Worm (Caenorhabditis elegans) whole organism, mixed stage, embryonic: ENCODE data around the gene fbxc-50.

Experiments
- ces-1 ChIP-seq: fragments of 150-350 bp; optimal IDR thresholded peaks from 2 replicates; lab custom pipeline; 2014; ENCODE audit warnings: missing biosample characterization, missing genetic modification reagents, missing genetic modification characterization
- lsy-2 ChIP-seq: fragments of 150-350 bp; optimal IDR thresholded peaks from 2 replicates; lab custom pipeline; 2014; ENCODE audit warnings: missing biosample characterization, missing genetic modification characterization
- mep-1 ChIP-seq: fragments of 150-350 bp; optimal IDR thresholded peaks from 2 replicates; lab custom pipeline; 2017; ENCODE audit warnings: missing biosample characterization, missing genetic modification reagents, missing genetic modification characterization, inconsistent platforms
- nhr-237 ChIP-seq: fragments of 150-350 bp; optimal IDR thresholded peaks from 2 replicates; lab custom pipeline; 2014; ENCODE audit warnings: missing biosample characterization, missing genetic modification characterization
- nhr-28 ChIP-seq: fragments of 150-350 bp; optimal IDR thresholded peaks from 2 replicates; lab custom pipeline; 2014; ENCODE audit warnings: missing biosample characterization, missing genetic modification characterization
- snpc-4 ChIP-seq: fragments of 150-350 bp; optimal IDR thresholded peaks from 2 replicates; lab custom pipeline; 2014; ENCODE audit warnings: missing biosample characterization, missing genetic modification characterization
- unc-62 ChIP-seq: fragments of 150-350 bp; optimal IDR thresholded peaks from 2 replicates; lab custom pipeline; 2014; ENCODE audit warnings: missing biosample characterization, missing genetic modification reagents, missing genetic modification characterization

- TF ChIP-seq unc-62, result no peak
- no peak for TF ChIP-seq ces-1 (GFP tag; lab: Kevin White, UChicago)
- no peak for TF ChIP-seq lsy-2 (tag; lab: Kevin White, UChicago)
- no peak for TF ChIP-seq nhr-28
- no peak for TF ChIP-seq snpc-4
- TF ChIP-seq mep-1, result no peak
- no peak for TF ChIP-seq nhr-237 (tag; lab: Kevin White, UChicago)
Observed at ce11 chrII:3264704-3265103, 16.8 kb upstream of the fbxc-50 start.
